Worm (Caenorhabditis elegans) whole organism, L1 larva: ENCODE results near the gene F47E1.4.

Source experiments
- Y116A8C.19 ChIP-seq: sonication (generic microtip); optimal IDR thresholded peaks from 2 replicates; lab custom pipeline; 2016; ENCODE audit warnings: missing compliant biosample characterization, missing genetic modification characterization, borderline replicate concordance
- blmp-1 ChIP-seq: fragments of 150-350 bp; optimal IDR thresholded peaks from 2 replicates; lab custom pipeline; 2014; ENCODE audit warnings: missing biosample characterization, missing genetic modification characterization
- ceh-8 ChIP-seq: fragments of 200-800 bp; sonication (Bioruptor generic); optimal IDR thresholded peaks from 2 replicates; lab custom pipeline; 2018; ENCODE audit warnings: mild to moderate bottlenecking, missing genetic modification characterization, moderate library complexity, missing compliant biosample characterization
- ceh-82 ChIP-seq, 3 experiments: fragments of 150-350 bp in 1 of 3; sonication (generic microtip) in 2 of 3; optimal IDR thresholded peaks; 2 replicates each; lab custom pipeline; 2014 to 2017; ENCODE audit warnings: missing biosample characterization in 3 of 3, missing genetic modification characterization in 3 of 3
- ceh-90 ChIP-seq: sonication (generic microtip); optimal IDR thresholded peaks from 2 replicates; lab custom pipeline; 2016; ENCODE audit warnings: missing genetic modification characterization, missing compliant biosample characterization
- dpl-1 ChIP-seq, 3 experiments: fragments of 150-350 bp in 2 of 3; sonication (generic microtip) in 1 of 3; optimal IDR thresholded peaks; 2 replicates each; lab custom pipeline; 2014 to 2017; ENCODE audit warnings: missing biosample characterization in 3 of 3, missing genetic modification characterization in 3 of 3, missing genetic modification reagents in 3 of 3
- efl-1 ChIP-seq, 4 experiments: fragments of 150-350 bp; optimal IDR thresholded peaks in 3 of 4; peaks in 1 of 4; 1 replicate in 1 of 4; 2 replicates in 3 of 4; lab custom pipeline; 2014; ENCODE audit warnings: missing biosample characterization in 2 of 4, missing genetic modification characterization in 2 of 4, missing genetic modification reagents in 2 of 4
- efl-3 ChIP-seq: fragments of 200-800 bp; sonication (Bioruptor generic); optimal IDR thresholded peaks from 2 replicates; lab custom pipeline; 2018; ENCODE audit warnings: mild to moderate bottlenecking, missing genetic modification characterization, missing compliant biosample characterization
- egl-13 ChIP-seq: sonication (generic microtip); optimal IDR thresholded peaks from 2 replicates; lab custom pipeline; 2016; ENCODE audit warnings: missing genotype, missing genetic modification reagents, missing genetic modification characterization, missing compliant biosample characterization
- elt-3 ChIP-seq, 6 experiments: fragments of 150-350 bp in 1 of 6; sonication (generic microtip); optimal IDR thresholded peaks; 2 replicates each; lab custom pipeline; 2017 to 2018; ENCODE audit warnings: missing biosample characterization in 6 of 6, missing genetic modification characterization in 6 of 6, inconsistent platforms in 1 of 6
- fkh-10 ChIP-seq: sonication (generic microtip); optimal IDR thresholded peaks from 2 replicates; lab custom pipeline; 2017; ENCODE audit warnings: missing biosample characterization, missing genetic modification reagents, missing genetic modification characterization
- fkh-8 ChIP-seq: sonication (generic microtip); optimal IDR thresholded peaks from 2 replicates; lab custom pipeline; 2016; ENCODE audit warnings: mild to moderate bottlenecking, missing genetic modification characterization, missing compliant biosample characterization
- fos-1 ChIP-seq: fragments of 150-350 bp; optimal IDR thresholded peaks from 2 replicates; lab custom pipeline; 2014; ENCODE audit warnings: missing biosample characterization, missing genetic modification characterization
- hlh-17 ChIP-seq: fragments of 200-800 bp; sonication (Bioruptor generic); optimal IDR thresholded peaks from 2 replicates; lab custom pipeline; 2018; ENCODE audit warnings: missing genetic modification characterization, mild to moderate bottlenecking, missing compliant biosample characterization, moderate library complexity, borderline replicate concordance
- hpl-2 ChIP-seq: fragments of 150-350 bp; optimal IDR thresholded peaks from 2 replicates; lab custom pipeline; 2014; ENCODE audit warnings: missing biosample characterization, missing genetic modification reagents, missing genetic modification characterization
- lin-14 ChIP-seq: fragments of 200-800 bp; sonication (Bioruptor generic); optimal IDR thresholded peaks from 2 replicates; lab custom pipeline; 2018; ENCODE audit warnings: mild to moderate bottlenecking, missing genetic modification characterization, moderate library complexity, missing compliant biosample characterization
- lin-15B ChIP-seq: fragments of 150-350 bp; sonication (generic microtip); optimal IDR thresholded peaks from 3 replicates; lab custom pipeline; 2014; ENCODE audit warnings: missing biosample characterization, missing genetic modification characterization
- lin-35 ChIP-seq, 2 experiments: fragments of 150-350 bp; optimal IDR thresholded peaks; 2 replicates each; lab custom pipeline; 2014; ENCODE audit warnings: missing biosample characterization in 2 of 2, missing genetic modification characterization in 2 of 2, missing genetic modification reagents in 2 of 2
- lir-3 ChIP-seq: sonication (generic microtip); optimal IDR thresholded peaks from 2 replicates; lab custom pipeline; 2016; ENCODE audit warnings: mild to moderate bottlenecking, missing genetic modification characterization, moderate library complexity, missing compliant biosample characterization; ENCODE audit not compliant: poor library complexity
- lsy-2 ChIP-seq, 2 experiments: fragments of 150-350 bp; optimal IDR thresholded peaks; 2 replicates each; lab custom pipeline; 2014; ENCODE audit warnings: missing biosample characterization in 2 of 2, missing genetic modification characterization in 2 of 2
- mdl-1 ChIP-seq, 2 experiments: fragments of 150-350 bp; optimal IDR thresholded peaks; 2 replicates each; lab custom pipeline; 2014 to 2017; ENCODE audit warnings: missing biosample characterization in 2 of 2, missing genetic modification characterization in 2 of 2, inconsistent platforms in 1 of 2
- mef-2 ChIP-seq: fragments of 150-350 bp; optimal IDR thresholded peaks from 2 replicates; lab custom pipeline; 2014; ENCODE audit warnings: missing biosample characterization, missing genetic modification characterization
- nhr-19 ChIP-seq: fragments of 200-800 bp; sonication (Bioruptor generic); conservative IDR thresholded peaks from 2 replicates; pipeline ENCODE4 v1.3.6; 2022; ENCODE audit warnings: missing genetic modification characterization, missing compliant biosample characterization
- nhr-20 ChIP-seq: sonication (generic microtip); optimal IDR thresholded peaks from 2 replicates; lab custom pipeline; 2016; ENCODE audit warnings: mild to moderate bottlenecking, missing genetic modification characterization, missing compliant biosample characterization
- nhr-28 ChIP-seq: fragments of 150-350 bp; optimal IDR thresholded peaks from 2 replicates; lab custom pipeline; 2014; ENCODE audit warnings: missing biosample characterization, missing genetic modification characterization
- nhr-47 ChIP-seq: sonication (generic microtip); optimal IDR thresholded peaks from 2 replicates; lab custom pipeline; 2016; ENCODE audit warnings: mild to moderate bottlenecking, missing genetic modification characterization, moderate library complexity, missing compliant biosample characterization
- nhr-71 ChIP-seq: sonication (generic microtip); optimal IDR thresholded peaks from 2 replicates; lab custom pipeline; 2016; ENCODE audit warnings: mild to moderate bottlenecking, missing genetic modification characterization, moderate library complexity, missing compliant biosample characterization
- nhr-85 ChIP-seq: sonication (generic microtip); peaks from one replicate; lab custom pipeline; 2016; ENCODE audit warnings: missing genetic modification characterization, inconsistent platforms, missing compliant biosample characterization
- nhr-90 ChIP-seq: sonication (generic microtip); optimal IDR thresholded peaks from 2 replicates; lab custom pipeline; 2016; ENCODE audit warnings: mild to moderate bottlenecking, missing genetic modification characterization, missing compliant biosample characterization; ENCODE audit not compliant: poor library complexity
- rnt-1 ChIP-seq: sonication (generic microtip); optimal IDR thresholded peaks from 2 replicates; lab custom pipeline; 2016; ENCODE audit warnings: mild to moderate bottlenecking, missing genetic modification characterization, moderate library complexity, missing compliant biosample characterization
- skn-1 ChIP-seq: fragments of 150-350 bp; optimal IDR thresholded peaks from 2 replicates; lab custom pipeline; 2014; ENCODE audit warnings: missing biosample characterization, missing genetic modification characterization
- snu-23 ChIP-seq: sonication (generic microtip); optimal IDR thresholded peaks from 2 replicates; lab custom pipeline; 2016; ENCODE audit warnings: missing genetic modification characterization, missing compliant biosample characterization
- swsn-7 ChIP-seq: sonication (generic microtip); optimal IDR thresholded peaks from 2 replicates; lab custom pipeline; 2016; ENCODE audit warnings: missing genetic modification characterization, missing compliant biosample characterization
- tbx-2 ChIP-seq: sonication (generic microtip); optimal IDR thresholded peaks from 2 replicates; lab custom pipeline; 2016; ENCODE audit warnings: missing genetic modification characterization, missing compliant biosample characterization
- tlp-1 ChIP-seq: fragments of 150-350 bp; optimal IDR thresholded peaks from 2 replicates; lab custom pipeline; 2014; ENCODE audit warnings: missing biosample characterization, missing genetic modification characterization
- unc-130 ChIP-seq: fragments of 150-350 bp; optimal IDR thresholded peaks from 2 replicates; lab custom pipeline; 2017; ENCODE audit warnings: missing biosample characterization, missing genetic modification characterization, inconsistent platforms
- vab-15 ChIP-seq: sonication (generic microtip); optimal IDR thresholded peaks from 2 replicates; lab custom pipeline; 2017; ENCODE audit warnings: missing genotype, mild to moderate bottlenecking, missing genetic modification characterization, missing compliant biosample characterization
- xbp-1 ChIP-seq: sonication (generic microtip); optimal IDR thresholded peaks from 2 replicates; lab custom pipeline; 2016; ENCODE audit warnings: missing genetic modification characterization, missing compliant biosample characterization
- ztf-11 ChIP-seq, 2 experiments: sonication (generic microtip); optimal IDR thresholded peaks; 2 replicates each; lab custom pipeline; 2016 to 2017; ENCODE audit warnings: missing genetic modification characterization in 2 of 2, missing biosample characterization in 1 of 2, missing compliant biosample characterization in 1 of 2

Gene F47E1.4

DNA sequence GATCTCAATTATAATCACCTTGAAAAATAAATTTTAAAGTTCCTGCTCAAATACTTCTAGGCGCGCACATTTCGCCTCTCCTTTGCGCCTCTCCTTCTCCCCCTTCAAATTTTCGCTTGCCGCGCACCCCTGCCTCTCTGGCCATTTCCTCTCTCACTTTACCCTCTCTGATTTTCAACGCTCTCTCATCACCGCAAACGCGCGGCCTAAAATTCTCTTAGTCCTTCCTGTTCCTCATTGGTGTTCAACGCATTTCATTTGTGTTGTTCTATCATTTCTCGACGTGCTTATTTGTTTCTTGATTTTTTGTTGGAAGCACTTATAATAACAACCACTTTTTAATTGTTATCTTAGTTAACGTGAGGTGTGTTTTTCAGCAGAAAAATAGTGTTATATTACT, 51.2 kb downstream of the F47E1.4 start, which contains the start of gene C25A11.2:
TSS of gene C25A11.2 (plus strand) at position 238 of the 400 bp plus-strand sequence.
- TF ChIP-seq lin-14 (GFP tag; lab: Kevin White, UChicago) (peak; percentile 96), xbp-1 (tag; lab: Kevin White, UChicago) (peak; percentile 53), rnt-1 (tag; lab: Kevin White, UChicago) (peak; percentile 87), lin-35 (GFP tag; optimal IDR thresholded peaks at IDR 0.05; lab: Kevin White, UChicago) (peak; percentile 47 to 70), fos-1 (tag; lab: Kevin White, UChicago) (no peak), ceh-90 (tag; lab: Kevin White, UChicago) (peak; percentile 23), nhr-19 (GFP tag; lab: Robert Waterston, UW) (peak; percentile 25; the same call in 1 of the 2 replicates), efl-1 (optimal IDR thresholded peaks at IDR 0.05; lab: Kevin White, UChicago) (peak; percentile 68 to 72), efl-1 (GFP tag; optimal IDR thresholded peaks at IDR 0.05 in 1 of 2; lab: Kevin White, UChicago) (peak; percentile 46 to 96), ceh-8 (no peak), mef-2 (tag; lab: Kevin White, UChicago) (no peak), ceh-82 (tag; optimal IDR thresholded peaks at IDR 0.05; lab: Kevin White, UChicago) (peak in 2 of 3 experiments; percentile 17 to 66), hpl-2 (peak; percentile 34), fkh-8 (tag; lab: Kevin White, UChicago) (peak; percentile 53), Y116A8C.19 (tag; lab: Kevin White, UChicago) (no peak), ztf-11 (tag; optimal IDR thresholded peaks at IDR 0.05; lab: Kevin White, UChicago) (peak in 1 of 2 experiments; percentile 9), nhr-28 (tag; lab: Kevin White, UChicago) (no peak), elt-3 (tag; optimal IDR thresholded peaks at IDR 0.05; lab: Kevin White, UChicago) (no peak), dpl-1 (GFP tag; optimal IDR thresholded peaks at IDR 0.05; lab: Kevin White, UChicago) (peak; percentile 35 to 62 (median 50)), egl-13 (tag; lab: Kevin White, UChicago) (no peak), hlh-17 (GFP tag; lab: Kevin White, UChicago) (no peak), mdl-1 (tag; optimal IDR thresholded peaks at IDR 0.05; lab: Kevin White, UChicago) (peak in 1 of 2 experiments; percentile 42), nhr-47 (tag; lab: Kevin White, UChicago) (peak; percentile 53), nhr-90 (peak; percentile 12), tbx-2 (peak; percentile 50), snu-23 (GFP tag; lab: Kevin White, UChicago) (peak; percentile 62), lir-3 (peak; percentile 43), lsy-2 (tag; optimal IDR thresholded peaks at IDR 0.05; lab: Kevin White, UChicago) (peak; percentile 7 to 44), tlp-1 (tag; lab: Kevin White, UChicago) (no peak), nhr-71 (tag; lab: Kevin White, UChicago) (peak; percentile 61), skn-1 (tag; lab: Kevin White, UChicago) (peak; percentile 60), swsn-7 (tag; lab: Kevin White, UChicago) (peak; percentile 39), lin-15B (tag; lab: Kevin White, UChicago) (peak; percentile 61), vab-15 (tag; lab: Kevin White, UChicago) (no peak), efl-3 (no peak), blmp-1 (tag; lab: Kevin White, UChicago) (peak; percentile 35), fkh-10 (GFP tag; lab: Kevin White, UChicago) (peak; percentile 66), unc-130 (tag; lab: Kevin White, UChicago) (peak; percentile 5), nhr-85 (peak; percentile 68), nhr-20 (tag; lab: Kevin White, UChicago) (peak; percentile 45)
